Fruit fly (Drosophila melanogaster) whole organism, pupa: ENCODE data around the gene dnd.

Experiments used
- CG14655 ChIP-seq: fragments of 200-800 bp; sonication (Bioruptor generic); optimal IDR thresholded peaks from 3 replicates; lab custom pipeline; 2017; ENCODE audit warnings: mild to moderate bottlenecking, missing biosample characterization, missing genetic modification reagents, missing genetic modification characterization
- CG32121 ChIP-seq: fragments of 200-800 bp; sonication (Bioruptor generic); IDR thresholded peaks from 2 replicates; pipeline ENCODE4 v1.3.6; 2022; ENCODE audit warnings: missing biosample characterization, missing genetic modification characterization
- CG8159 ChIP-seq: fragments of 200-800 bp; sonication (Bioruptor generic); optimal IDR thresholded peaks from 3 replicates; lab custom pipeline; 2018; ENCODE audit warnings: missing biosample characterization, mild to moderate bottlenecking, missing genetic modification characterization, moderate library complexity
- CG8301 ChIP-seq: fragments of 200-800 bp; sonication (Bioruptor generic); optimal IDR thresholded peaks from 2 replicates; lab custom pipeline; 2018; ENCODE audit warnings: missing biosample characterization, mild to moderate bottlenecking, missing genetic modification characterization
- EcR ChIP-seq: fragments of 200-800 bp; sonication (Bioruptor generic); optimal IDR thresholded peaks from 3 replicates; lab custom pipeline; 2019; ENCODE audit warnings: missing biosample characterization, missing genetic modification characterization, mild to moderate bottlenecking, moderate library complexity, missing genetic modification reagents
- Pif1A ChIP-seq: fragments of 200-800 bp; sonication (Bioruptor generic); optimal IDR thresholded peaks from 3 replicates; lab custom pipeline; 2016; ENCODE audit warnings: missing biosample characterization, missing genetic modification characterization
- Pif1B ChIP-seq: fragments of 200-800 bp; sonication (Bioruptor generic); optimal IDR thresholded peaks from 3 replicates; lab custom pipeline; 2016; ENCODE audit warnings: missing biosample characterization, missing genetic modification characterization
- Snoo ChIP-seq: fragments of 200-800 bp; sonication (Bioruptor generic); optimal IDR thresholded peaks from 3 replicates; lab custom pipeline; 2017; ENCODE audit warnings: missing biosample characterization, mild to moderate bottlenecking, missing genetic modification characterization, inconsistent platforms

- TF ChIP-seq CG8159 (tag; lab: Kevin White, UChicago) (peak; percentile 62), Snoo (tag; lab: Kevin White, UChicago) (no peak), Pif1A (peak; percentile 14), CG14655 (GFP tag; lab: Kevin White, UChicago) (peak; percentile 25), CG32121 (GFP tag; lab: Robert Waterston, UW) (peak; percentile 69; the same call in 1 of the 2 replicates), EcR (GFP tag; lab: Kevin White, UChicago) (no peak), Pif1B (GFP tag; lab: Kevin White, UChicago) (peak; percentile 29), CG8301 (tag; lab: Kevin White, UChicago) (peak; percentile 6)
These were observed 44.2 kb upstream of the dnd start for dm6 chr3R:21931346-21931745.
